Worm (Caenorhabditis elegans): Measurements from ENCODE around the gene cnk-1.

DNA sequence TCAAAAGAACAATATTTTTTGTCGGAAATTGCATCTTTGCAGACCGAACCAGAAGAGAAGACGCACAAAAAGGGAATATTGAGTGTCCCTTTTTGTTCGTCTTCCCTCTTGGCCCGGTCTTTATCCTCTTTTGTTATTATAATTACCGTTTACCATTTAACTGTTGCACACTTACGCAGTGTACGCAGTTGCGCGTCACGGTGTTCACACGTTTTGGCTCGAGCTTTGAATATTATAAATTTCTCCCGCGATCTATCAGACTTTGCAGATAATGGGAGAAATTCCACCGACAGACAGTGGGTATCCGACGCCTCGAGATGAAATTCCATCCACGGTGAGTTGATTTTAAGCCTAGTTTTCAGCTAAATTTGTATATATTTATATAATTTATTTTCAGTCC, 49.7 kb downstream of the cnk-1 start, which contains the start of gene sas-7:
- TF ChIP-seq ztf-11 (tag; optimal IDR thresholded peaks at IDR 0.05) (no peak), alr-1 (tag; optimal IDR thresholded peaks at IDR 0.05; ENCODE audit: borderline replicate concordance) (no peak), ces-1 (GFP tag; optimal IDR thresholded peaks at IDR 0.05) (no peak), lin-39 (tag; optimal IDR thresholded peaks at IDR 0.05) (no peak)

All from whole organism, L1 larva.